Fruit fly (Drosophila melanogaster) whole organism, wandering third instar larva: ENCODE measurements around the gene CG14229.

Source experiments
- Abd-B ChIP-seq: fragments of >200 bp; optimal IDR thresholded peaks from 2 replicates; lab custom pipeline; 2017; ENCODE audit warnings: missing biosample characterization, missing genetic modification characterization
- CG32264 ChIP-seq: fragments of 200-800 bp; sonication (Bioruptor generic); optimal IDR thresholded peaks from 2 replicates; lab custom pipeline; 2016; ENCODE audit warnings: missing biosample characterization, missing genetic modification characterization
- CG9705 ChIP-seq: fragments of 200-800 bp; sonication (Bioruptor generic); optimal IDR thresholded peaks from 2 replicates; lab custom pipeline; 2018; ENCODE audit warnings: missing biosample characterization, mild to moderate bottlenecking, missing genetic modification characterization
- CrebA ChIP-seq: fragments of 200-800 bp; sonication (Bioruptor generic); optimal IDR thresholded peaks from 2 replicates; lab custom pipeline; 2016; ENCODE audit warnings: missing biosample characterization, mild to moderate bottlenecking, missing genetic modification characterization, borderline replicate concordance
- Dfd ChIP-seq: fragments of >200 bp; optimal IDR thresholded peaks from 2 replicates; lab custom pipeline; 2017; ENCODE audit warnings: missing biosample characterization, missing genetic modification characterization
- Dif ChIP-seq: fragments of 200-275, 200-300 bp; sonication (Bioruptor generic); optimal IDR thresholded peaks from 2 replicates; lab custom pipeline; 2018; ENCODE audit warnings: missing biosample characterization, missing genetic modification characterization; ENCODE audit not compliant: partially characterized antibody
- HLH106 ChIP-seq: fragments of 200-800 bp; optimal IDR thresholded peaks from 3 replicates; lab custom pipeline; 2019; ENCODE audit warnings: missing biosample characterization, mild to moderate bottlenecking, missing genetic modification characterization, moderate library complexity
- Hnf4 ChIP-seq: fragments of 200-800 bp; sonication (Bioruptor generic); optimal IDR thresholded peaks from 2 replicates; lab custom pipeline; 2016; ENCODE audit warnings: missing biosample characterization, mild to moderate bottlenecking, missing genetic modification characterization
- Hr78 ChIP-seq: fragments of >200 bp; optimal IDR thresholded peaks from 2 replicates; lab custom pipeline; 2017; ENCODE audit warnings: missing biosample characterization, missing genetic modification characterization
- Hr83 ChIP-seq: fragments of 200-300 bp; sonication (Bioruptor generic); optimal IDR thresholded peaks from 2 replicates; lab custom pipeline; 2016; ENCODE audit warnings: missing biosample characterization, mild to moderate bottlenecking, missing genetic modification characterization, moderate library complexity; ENCODE audit not compliant: poor library complexity, severe bottlenecking
- Jra ChIP-seq: sonication (Bioruptor generic); optimal IDR thresholded peaks from 2 replicates; lab custom pipeline; 2016; ENCODE audit warnings: missing biosample characterization, missing genetic modification characterization
- Mio ChIP-seq: sonication (Bioruptor generic); optimal IDR thresholded peaks from 2 replicates; lab custom pipeline; 2016; ENCODE audit warnings: missing biosample characterization, missing genetic modification characterization
- Myc ChIP-seq: fragments of >200 bp; optimal IDR thresholded peaks from 2 replicates; lab custom pipeline; 2017
- N ChIP-seq: fragments of >200 bp; optimal IDR thresholded peaks from 2 replicates; lab custom pipeline; 2018; ENCODE audit warnings: missing biosample characterization, missing external identifiers, missing genetic modification characterization
- OdsH ChIP-seq: fragments of 200-800 bp; sonication (Bioruptor generic); optimal IDR thresholded peaks from 2 replicates; lab custom pipeline; 2016; ENCODE audit warnings: missing biosample characterization, mild to moderate bottlenecking, missing genetic modification characterization
- Rel ChIP-seq, 2 experiments: fragments of 200-800 bp; sonication (Bioruptor generic) in 1 of 2; optimal IDR thresholded peaks; 2 replicates in 1 of 2; 3 replicates in 1 of 2; lab custom pipeline; 2016 to 2019; ENCODE audit warnings: mild to moderate bottlenecking in 2 of 2, missing biosample characterization in 2 of 2, missing genetic modification characterization in 2 of 2, moderate library complexity in 1 of 2
- Sp1 ChIP-seq: fragments of 200-800 bp; sonication (Bioruptor generic); optimal IDR thresholded peaks from 3 replicates; lab custom pipeline; 2019; ENCODE audit warnings: missing biosample characterization, mild to moderate bottlenecking, missing genetic modification characterization, moderate library complexity
- brk ChIP-seq: fragments of 200-800 bp; sonication (Bioruptor generic); optimal IDR thresholded peaks from 2 replicates; lab custom pipeline; 2016; ENCODE audit warnings: missing biosample characterization, mild to moderate bottlenecking, missing genetic modification characterization
- dl ChIP-seq, 2 experiments: fragments of 175-275, 200-275 bp in 1 of 2; fragments of 200-275 bp in 1 of 2; sonication (Bioruptor generic); optimal IDR thresholded peaks; lab custom pipeline; 2018; ENCODE audit warnings: mild to moderate bottlenecking in 2 of 2, missing biosample characterization in 2 of 2, missing genetic modification characterization in 2 of 2, moderate library complexity in 2 of 2; ENCODE audit not compliant: partially characterized antibody in 2 of 2, insufficient read depth in 1 of 2
- dmrt93B ChIP-seq: fragments of 200-800 bp; sonication (Bioruptor generic); optimal IDR thresholded peaks from 2 replicates; lab custom pipeline; 2018; ENCODE audit warnings: missing biosample characterization, mild to moderate bottlenecking, missing genetic modification characterization
- ey ChIP-seq: fragments of 200-800 bp; sonication (Bioruptor generic); optimal IDR thresholded peaks from 2 replicates; lab custom pipeline; 2016; ENCODE audit warnings: missing biosample characterization, missing genetic modification characterization
- foxo ChIP-seq, 2 experiments: fragments of 200-800 bp; sonication (Bioruptor generic); optimal IDR thresholded peaks; 2 replicates in 1 of 2; 3 replicates in 1 of 2; lab custom pipeline; 2016 to 2017; ENCODE audit warnings: missing biosample characterization in 2 of 2, missing genetic modification characterization in 2 of 2
- fru ChIP-seq: fragments of 200-800 bp; sonication (Bioruptor generic); optimal IDR thresholded peaks from 3 replicates; lab custom pipeline; 2016; ENCODE audit warnings: missing biosample characterization, mild to moderate bottlenecking, missing genetic modification characterization
- h ChIP-seq: fragments of 200-800 bp; sonication (Bioruptor generic); optimal IDR thresholded peaks from 3 replicates; lab custom pipeline; 2016; ENCODE audit warnings: missing biosample characterization, mild to moderate bottlenecking, missing genetic modification characterization
- jim ChIP-seq: fragments of 175-275, 200-325 bp; sonication (Bioruptor generic); optimal IDR thresholded peaks from 2 replicates; lab custom pipeline; 2016; ENCODE audit warnings: missing biosample characterization, mild to moderate bottlenecking, missing genetic modification characterization
- lola ChIP-seq: fragments of >200 bp; optimal IDR thresholded peaks from 2 replicates; lab custom pipeline; 2017; ENCODE audit warnings: missing biosample characterization, missing genetic modification characterization
- psq ChIP-seq: fragments of 200-800 bp; sonication (Bioruptor generic); optimal IDR thresholded peaks from 3 replicates; lab custom pipeline; 2017; ENCODE audit warnings: missing biosample characterization, mild to moderate bottlenecking, missing genetic modification characterization, moderate library complexity
- rgr ChIP-seq: fragments of 200-800 bp; sonication (Bioruptor generic); optimal IDR thresholded peaks from 3 replicates; lab custom pipeline; 2016; ENCODE audit warnings: missing biosample characterization, mild to moderate bottlenecking, missing genetic modification characterization
- sage ChIP-seq: fragments of 200-800 bp; sonication (Bioruptor generic); optimal IDR thresholded peaks from 2 replicates; lab custom pipeline; 2016; ENCODE audit warnings: missing biosample characterization, mild to moderate bottlenecking, missing genetic modification characterization
- sv ChIP-seq: fragments of 200-800 bp; sonication (Bioruptor generic); optimal IDR thresholded peaks from 3 replicates; lab custom pipeline; 2016; ENCODE audit warnings: missing biosample characterization, missing genetic modification characterization
- tai ChIP-seq: sonication (Bioruptor generic); optimal IDR thresholded peaks from 2 replicates; lab custom pipeline; 2016; ENCODE audit warnings: missing biosample characterization, missing genetic modification characterization
- usp ChIP-seq: fragments of >200 bp; optimal IDR thresholded peaks from 2 replicates; lab custom pipeline; 2017; ENCODE audit warnings: missing biosample characterization, missing genetic modification characterization
- woc ChIP-seq: sonication (Bioruptor generic); optimal IDR thresholded peaks from 2 replicates; lab custom pipeline; 2016; ENCODE audit warnings: missing biosample characterization, mild to moderate bottlenecking, missing genetic modification characterization

CG14229 gene

dm6 chrX:19717041-19717440 is 22.0 kb upstream of the CG14229 start:
- TF ChIP-seq Dif (GFP tag; lab: Kevin White, UChicago) (no peak), OdsH (GFP tag; lab: Kevin White, UChicago) (no peak), Myc (no peak), h (no peak)

DNA sequence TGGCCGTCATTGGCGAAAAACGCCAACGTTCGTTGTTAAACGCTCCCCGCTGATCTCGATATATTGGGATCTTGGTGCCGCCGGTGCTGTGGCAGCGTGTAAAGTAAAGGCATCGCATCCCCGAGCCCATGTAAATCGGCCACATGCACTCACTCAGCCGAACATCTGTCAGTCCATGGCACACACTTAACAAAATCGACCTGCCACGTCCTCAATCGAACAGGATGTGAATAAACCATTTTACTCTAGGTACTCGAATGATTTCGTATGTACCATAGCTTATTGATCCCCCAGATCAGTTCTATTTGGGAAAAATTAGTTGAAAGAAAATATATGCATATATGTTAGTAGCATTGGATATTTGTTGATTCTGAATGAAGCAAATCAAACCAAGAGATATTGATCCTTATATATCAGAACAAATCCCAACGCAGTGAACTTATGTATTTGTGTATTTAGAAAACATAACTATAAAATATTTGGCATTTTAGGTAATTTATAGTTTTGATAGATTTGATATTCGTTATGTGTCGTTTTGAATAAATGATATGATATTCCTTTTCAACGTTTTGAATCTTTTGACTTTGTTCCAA is 21.4 kb upstream of the CG14229 start:
- TF ChIP-seq Dfd (GFP tag; lab: Kevin White, UChicago) (no peak), foxo (GFP tag; optimal IDR thresholded peaks at IDR 0.05; lab: Kevin White, UChicago) (no peak), CG9705 (GFP tag; lab: Kevin White, UChicago) (no peak), N (GFP tag; lab: Kevin White, UChicago) (no peak), brk (GFP tag; lab: Kevin White, UChicago) (no peak), Abd-B (no peak), CG32264 (GFP tag; lab: Kevin White, UChicago) (no peak), fru (no peak), HLH106 (tag; lab: Kevin White, UChicago) (no peak), ey (GFP tag; lab: Kevin White, UChicago) (no peak), dl (GFP tag; optimal IDR thresholded peaks at IDR 0.05; lab: Kevin White, UChicago; ENCODE audit: insufficient read depth in 1 of 2, partially characterized antibody in 2 of 2) (no peak), h (no peak), Mio (no peak), rgr (GFP tag; lab: Kevin White, UChicago) (no peak), sage (GFP tag; lab: Kevin White, UChicago) (no peak), psq (GFP tag; lab: Kevin White, UChicago) (no peak), Sp1 (GFP tag; lab: Kevin White, UChicago) (no peak), Dif (GFP tag; lab: Kevin White, UChicago) (no peak)

- TF ChIP-seq dmrt93B (GFP tag; lab: Kevin White, UChicago), result no peak
- TF ChIP-seq Hr83, result no peak
- no peak for TF ChIP-seq h
- TF ChIP-seq lola (GFP tag; lab: Kevin White, UChicago), result no peak
- no peak for TF ChIP-seq dl (GFP tag; optimal IDR thresholded peaks at IDR 0.05; lab: Kevin White, UChicago; ENCODE audit: insufficient read depth in 1 of 2, partially characterized antibody in 2 of 2)
- no peak for TF ChIP-seq CG32264 (GFP tag; lab: Kevin White, UChicago)
- TF ChIP-seq OdsH (GFP tag; lab: Kevin White, UChicago), result no peak
- TF ChIP-seq CrebA (GFP tag; lab: Kevin White, UChicago), result no peak
- TF ChIP-seq brk (GFP tag; lab: Kevin White, UChicago), result no peak
- no peak for TF ChIP-seq sv (GFP tag; lab: Kevin White, UChicago)
- no peak for TF ChIP-seq Dif (GFP tag; lab: Kevin White, UChicago)
- TF ChIP-seq jim (GFP tag; lab: Kevin White, UChicago), result no peak
Measured at dm6 chrX:19714816-19715215, 19.8 kb upstream of the CG14229 start.

- no peak for TF ChIP-seq foxo (GFP tag; optimal IDR thresholded peaks at IDR 0.05; lab: Kevin White, UChicago)
- TF ChIP-seq N (GFP tag; lab: Kevin White, UChicago), result no peak
- no peak for TF ChIP-seq Hnf4
- TF ChIP-seq brk (GFP tag; lab: Kevin White, UChicago), result no peak
- TF ChIP-seq psq (GFP tag; lab: Kevin White, UChicago), result no peak
- no peak for TF ChIP-seq Rel (GFP tag; optimal IDR thresholded peaks at IDR 0.05; lab: Kevin White, UChicago)
- TF ChIP-seq Rel (tag; optimal IDR thresholded peaks at IDR 0.05; lab: Kevin White, UChicago), result no peak
- TF ChIP-seq Dfd (GFP tag; lab: Kevin White, UChicago), result no peak
- no peak for TF ChIP-seq tai
- TF ChIP-seq sage (GFP tag; lab: Kevin White, UChicago), result no peak
- no peak for TF ChIP-seq jim (GFP tag; lab: Kevin White, UChicago)
- no peak for TF ChIP-seq Mio
- no peak for TF ChIP-seq Hr78 (GFP tag; lab: Kevin White, UChicago)
- no peak for TF ChIP-seq OdsH (GFP tag; lab: Kevin White, UChicago)
- no peak for TF ChIP-seq Sp1 (GFP tag; lab: Kevin White, UChicago)
- no peak for TF ChIP-seq CG9705 (GFP tag; lab: Kevin White, UChicago)
- no peak for TF ChIP-seq usp (GFP tag; lab: Kevin White, UChicago)
- no peak for TF ChIP-seq Jra (GFP tag; lab: Kevin White, UChicago)
- no peak for TF ChIP-seq woc (GFP tag; lab: Kevin White, UChicago)
- TF ChIP-seq CrebA (GFP tag; lab: Kevin White, UChicago), result no peak
Measured at dm6 chrX:19712898-19713627, 18.0 kb upstream of the CG14229 start, which contains the start of gene meso18E. TSS of gene meso18E (minus strand) at chrX:19713045.
